Fruit fly (Drosophila melanogaster) whole organism, embryonic: Measurements from ENCODE around the gene CG42535.
A peak's percentile ranks its signal among the peaks of the same experiment; 100 is the strongest.

Experiments
- BEAF-32 ChIP-seq: fragments of 200-800 bp; sonication (Bioruptor generic); optimal IDR thresholded peaks from 3 replicates; lab custom pipeline; 2017; ENCODE audit warnings: missing biosample characterization, missing genetic modification characterization, mild to moderate bottlenecking, moderate library complexity, missing genetic modification reagents
- CG10462 ChIP-seq: fragments of 200-800 bp; sonication (Bioruptor generic); optimal IDR thresholded peaks from 2 replicates; lab custom pipeline; 2016; ENCODE audit warnings: missing biosample characterization, missing genetic modification characterization
- CG16779 ChIP-seq: fragments of 200-800 bp; sonication (Bioruptor generic); IDR thresholded peaks from 2 replicates; pipeline ENCODE4 v1.3.6; 2022; ENCODE audit warnings: missing biosample characterization, missing genetic modification characterization
- CG17359 ChIP-seq: fragments of 200-800 bp; sonication (Bioruptor generic); optimal IDR thresholded peaks from 3 replicates; lab custom pipeline; 2018; ENCODE audit warnings: missing biosample characterization, mild to moderate bottlenecking, missing genetic modification characterization, moderate library complexity
- CG17385 ChIP-seq: fragments of 200-800 bp; sonication (Bioruptor generic); optimal IDR thresholded peaks from 3 replicates; lab custom pipeline; 2018; ENCODE audit warnings: missing biosample characterization, mild to moderate bottlenecking, missing genetic modification characterization
- CG4360 ChIP-seq: fragments of 200-800 bp; sonication (Bioruptor generic); IDR thresholded peaks from 2 replicates; pipeline ENCODE4 v1.3.6; 2022; ENCODE audit warnings: missing biosample characterization, missing genetic modification characterization
- CG4854 ChIP-seq: fragments of 200-800 bp; sonication (Bioruptor generic); optimal IDR thresholded peaks from 2 replicates; lab custom pipeline; 2016; ENCODE audit warnings: missing biosample characterization, missing genetic modification characterization, inconsistent platforms
- CG7271 ChIP-seq: fragments of 200-800 bp; sonication (Bioruptor generic); optimal IDR thresholded peaks from 2 replicates; lab custom pipeline; 2018; ENCODE audit warnings: missing biosample characterization, mild to moderate bottlenecking, missing genetic modification characterization, moderate library complexity
- CG8359 ChIP-seq: fragments of 200-800 bp; sonication (Bioruptor generic); optimal IDR thresholded peaks from 2 replicates; lab custom pipeline; 2017; ENCODE audit warnings: missing biosample characterization, mild to moderate bottlenecking, missing genetic modification characterization, borderline replicate concordance
- CG8388 ChIP-seq: fragments of 200-800 bp; sonication (Bioruptor generic); optimal IDR thresholded peaks from 2 replicates; lab custom pipeline; 2019; ENCODE audit warnings: missing biosample characterization, mild to moderate bottlenecking, missing genetic modification characterization, moderate library complexity
- D ChIP-seq, 2 experiments: fragments of 200-800 bp in 1 of 2; fragments of >200 bp in 1 of 2; sonication (Bioruptor generic) in 1 of 2; optimal IDR thresholded peaks; 2 replicates in 1 of 2; 3 replicates in 1 of 2; lab custom pipeline; 2017; ENCODE audit warnings: mild to moderate bottlenecking in 1 of 2, missing biosample characterization in 1 of 2, missing genetic modification characterization in 1 of 2, missing genetic modification reagents in 1 of 2
- Dbx ChIP-seq: fragments of 200-800 bp; sonication (Bioruptor generic); IDR thresholded peaks from 3 replicates; pipeline ENCODE4 v1.3.6; 2022; ENCODE audit warnings: missing biosample characterization, missing genetic modification characterization
- Dek ChIP-seq: fragments of 200-800 bp; sonication (Bioruptor generic); optimal IDR thresholded peaks from 3 replicates; lab custom pipeline; 2019; ENCODE audit warnings: missing biosample characterization, mild to moderate bottlenecking, missing genetic modification characterization, moderate library complexity
- Dfd ChIP-seq, 2 experiments: fragments of >200 bp; optimal IDR thresholded peaks; 2 replicates each; lab custom pipeline; 2017; ENCODE audit warnings: missing biosample characterization in 2 of 2, missing genetic modification characterization in 2 of 2
- Dip3 ChIP-seq: fragments of 200-800 bp; sonication (Bioruptor generic); optimal IDR thresholded peaks from 3 replicates; lab custom pipeline; 2016; ENCODE audit warnings: missing biosample characterization, missing genetic modification characterization
- Hand ChIP-seq: fragments of 200-800 bp; sonication (Bioruptor generic); optimal IDR thresholded peaks from 2 replicates; lab custom pipeline; 2017; ENCODE audit warnings: mild to moderate bottlenecking, missing biosample characterization, missing genetic modification reagents, missing genetic modification characterization
- Hmr ChIP-seq: fragments of 200-800 bp; sonication (Bioruptor generic); optimal IDR thresholded peaks from 3 replicates; lab custom pipeline; 2017; ENCODE audit warnings: mild to moderate bottlenecking, missing biosample characterization, missing genetic modification reagents, missing genetic modification characterization
- Med ChIP-seq: fragments of 200-800 bp; sonication (Bioruptor generic); peaks from one replicate; lab custom pipeline; 2016; ENCODE audit warnings: missing biosample characterization, missing genetic modification characterization, mild to moderate bottlenecking, inconsistent platforms, moderate library complexity
- Nf-YA ChIP-seq: fragments of 200-800 bp; sonication (Bioruptor generic); IDR thresholded peaks from 2 replicates; pipeline ENCODE4 v1.3.6; 2022; ENCODE audit warnings: missing biosample characterization, missing genetic modification characterization
- NfI ChIP-seq: fragments of 200-800 bp; sonication (Bioruptor generic); optimal IDR thresholded peaks from 3 replicates; lab custom pipeline; 2018; ENCODE audit warnings: missing biosample characterization, mild to moderate bottlenecking, missing genetic modification characterization, moderate library complexity
- PHDP ChIP-seq: fragments of 200-800 bp; sonication (Bioruptor generic); optimal IDR thresholded peaks from 3 replicates; lab custom pipeline; 2018; ENCODE audit warnings: missing biosample characterization, mild to moderate bottlenecking, missing genetic modification characterization, moderate library complexity
- Side ChIP-seq: fragments of 200-800 bp; sonication (Bioruptor generic); optimal IDR thresholded peaks from 2 replicates; lab custom pipeline; 2016; ENCODE audit warnings: missing biosample characterization, missing genetic modification characterization
- Sry-β ChIP-seq: fragments of 200-800 bp; sonication (Bioruptor generic); optimal IDR thresholded peaks from 2 replicates; lab custom pipeline; 2018; ENCODE audit warnings: missing biosample characterization, mild to moderate bottlenecking, missing genetic modification characterization, moderate library complexity
- abd-A ChIP-seq: fragments of 200-800 bp; sonication (Bioruptor generic); optimal IDR thresholded peaks from 3 replicates; lab custom pipeline; 2019; ENCODE audit warnings: missing biosample characterization, mild to moderate bottlenecking, missing genetic modification characterization, moderate library complexity
- bowl ChIP-seq: fragments of 200-800 bp; sonication (Bioruptor generic); IDR thresholded peaks from 2 replicates; pipeline ENCODE4 v1.3.6; 2022; ENCODE audit warnings: missing biosample characterization, missing genetic modification characterization
- cg ChIP-seq: fragments of 200-800 bp; sonication (Bioruptor generic); optimal IDR thresholded peaks from 3 replicates; lab custom pipeline; 2019; ENCODE audit warnings: missing biosample characterization, mild to moderate bottlenecking, missing genetic modification characterization, moderate library complexity
- ci ChIP-seq: fragments of 200-800 bp; sonication (Bioruptor generic); IDR thresholded peaks from 3 replicates; pipeline ENCODE4 v1.3.6; 2022; ENCODE audit warnings: missing biosample characterization, missing genetic modification characterization
- crol ChIP-seq: fragments of 200-800 bp; sonication (Bioruptor generic); IDR thresholded peaks from 2 replicates; pipeline ENCODE4 v1.3.6; 2022; ENCODE audit warnings: missing biosample characterization, missing genetic modification characterization
- dpn ChIP-seq, 2 experiments: fragments of 200-800 bp; sonication (Bioruptor generic); optimal IDR thresholded peaks; 3 replicates each; lab custom pipeline; 2016; ENCODE audit warnings: missing biosample characterization in 2 of 2, missing genetic modification characterization in 2 of 2
- grn ChIP-seq: fragments of 200-800 bp; sonication (Bioruptor generic); optimal IDR thresholded peaks from 3 replicates; lab custom pipeline; 2017; ENCODE audit warnings: missing biosample characterization, missing genetic modification characterization
- gsb ChIP-seq: fragments of 200-800 bp; sonication (Bioruptor generic); IDR thresholded peaks from 2 replicates; pipeline ENCODE4 v1.3.6; 2022; ENCODE audit warnings: missing biosample characterization, missing genetic modification characterization
- maf-S ChIP-seq: fragments of 200-800 bp; sonication (Bioruptor generic); optimal IDR thresholded peaks from 2 replicates; lab custom pipeline; 2016; ENCODE audit warnings: missing biosample characterization, missing genetic modification characterization
- nerfin-2 ChIP-seq: fragments of 200-800 bp; sonication (Bioruptor generic); IDR thresholded peaks from 2 replicates; pipeline ENCODE4 v1.3.6; 2022; ENCODE audit warnings: missing biosample characterization, missing genetic modification characterization; ENCODE audit not compliant: partially characterized antibody
- pfk ChIP-seq: fragments of 200-800 bp; sonication (Bioruptor generic); optimal IDR thresholded peaks from 2 replicates; lab custom pipeline; 2018; ENCODE audit warnings: missing biosample characterization, mild to moderate bottlenecking, missing genetic modification characterization, moderate library complexity
- row ChIP-seq: fragments of 200-800 bp; sonication (Bioruptor generic); IDR thresholded peaks from 3 replicates; pipeline ENCODE4 v1.3.6; 2022; ENCODE audit warnings: missing biosample characterization, missing genetic modification characterization
- sens ChIP-seq: fragments of 200-800 bp; sonication (Bioruptor generic); peaks from one replicate; lab custom pipeline; 2016; ENCODE audit warnings: missing biosample characterization, missing genetic modification characterization
- sob ChIP-seq: fragments of 200-800 bp; sonication (Bioruptor generic); IDR thresholded peaks from 2 replicates; pipeline ENCODE4 v1.3.6; 2022; ENCODE audit warnings: missing biosample characterization, missing genetic modification characterization
- sqz ChIP-seq: fragments of 200-800 bp; sonication (Bioruptor generic); optimal IDR thresholded peaks from 3 replicates; lab custom pipeline; 2018; ENCODE audit warnings: missing biosample characterization, mild to moderate bottlenecking, missing genetic modification characterization
- wek ChIP-seq: fragments of 200-800 bp; sonication (Bioruptor generic); optimal IDR thresholded peaks from 3 replicates; lab custom pipeline; 2018; ENCODE audit warnings: missing biosample characterization, mild to moderate bottlenecking, missing genetic modification characterization, moderate library complexity
- wor ChIP-seq: fragments of 200-800 bp; sonication (Bioruptor generic); IDR thresholded peaks from 2 replicates; pipeline ENCODE4 v1.3.6; 2022; ENCODE audit warnings: missing biosample characterization, missing genetic modification characterization

CG42535 gene

DNA sequence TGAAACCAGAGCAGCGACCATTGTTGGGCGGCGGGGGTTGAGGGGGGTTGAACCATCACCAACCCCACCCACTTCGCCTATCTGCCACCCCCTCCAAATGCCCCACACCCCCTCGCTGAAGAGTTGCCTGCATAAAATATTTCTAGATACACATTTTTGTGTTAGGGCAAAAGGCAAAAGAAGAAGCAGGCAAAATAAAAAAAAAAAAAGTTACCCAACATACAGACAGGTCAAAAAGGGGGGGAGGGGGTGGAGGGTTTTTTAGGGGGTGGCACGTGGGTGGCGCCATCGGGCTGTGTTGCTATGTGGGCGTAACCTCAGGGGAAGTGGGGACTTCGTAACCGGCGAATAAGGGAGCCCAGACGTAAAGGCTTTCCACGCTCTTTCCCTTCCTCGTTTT lies 41.8 kb upstream of the CG42535 start (continued):
- peak; percentile 19 for TF ChIP-seq Hmr (GFP tag; lab: Kevin White, UChicago)

DNA sequence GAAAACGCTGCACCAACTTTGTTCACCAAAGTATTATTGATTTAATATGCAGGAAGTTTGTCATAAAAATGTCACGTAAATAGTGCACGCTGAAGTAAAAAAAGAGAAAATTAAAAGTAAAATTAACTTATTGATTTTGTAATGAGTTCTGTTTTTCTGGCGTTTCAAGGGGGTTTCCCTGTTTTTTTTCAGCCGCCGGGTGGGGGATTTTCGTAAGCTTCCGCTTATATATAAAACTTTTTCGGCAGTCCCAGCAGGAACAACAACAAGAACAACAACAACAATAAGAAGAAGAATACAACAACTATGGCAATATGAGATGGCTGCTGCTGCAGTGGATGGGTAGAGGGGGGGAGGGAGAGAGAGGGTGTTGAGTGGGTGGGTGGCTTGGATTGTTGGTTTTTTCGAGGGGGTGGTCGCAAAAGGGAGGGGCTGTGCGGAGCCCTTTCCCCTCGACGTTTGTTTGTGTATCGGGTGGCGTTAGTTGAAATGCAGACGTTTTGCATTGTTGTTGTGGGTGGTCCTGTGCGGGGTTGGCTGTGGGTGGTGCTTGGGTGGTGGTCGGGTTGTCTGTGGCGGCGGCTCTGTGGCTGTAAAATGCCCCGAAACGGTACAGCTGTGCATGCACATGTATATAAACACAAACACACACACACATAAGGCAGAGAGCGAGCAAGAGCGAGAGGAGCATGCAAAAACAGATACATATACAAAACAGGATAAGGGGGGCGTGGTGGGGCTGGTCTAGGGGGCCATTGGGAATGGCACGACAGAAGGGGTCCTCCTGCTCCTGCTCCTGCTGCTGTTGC lies 39.1 kb upstream of the CG42535 start:
- TF ChIP-seq gsb (GFP tag; lab: Robert Waterston, UW) (no peak), ci (GFP tag; lab: Robert Waterston, UW) (peak; percentile 48; the same call in 1 of the 3 replicates), Dfd (GFP tag; optimal IDR thresholded peaks at IDR 0.05; lab: Kevin White, UChicago) (peak in 1 of 2 experiments; percentile 25), Dek (tag; lab: Kevin White, UChicago) (no peak), sob (no peak), Dbx (0 out of 3 replicates have a peak, but pooled peaks have one; percentile 21), CG10462 (GFP tag; lab: Kevin White, UChicago) (no peak), Nf-YA (GFP tag; lab: Robert Waterston, UW) (no peak), Hand (no peak), CG8359 (GFP tag; lab: Kevin White, UChicago) (no peak), Dip3 (GFP tag; lab: Kevin White, UChicago) (no peak), wek (GFP tag; lab: Kevin White, UChicago) (no peak), CG17385 (GFP tag; lab: Kevin White, UChicago) (peak; percentile 42), pfk (GFP tag; lab: Kevin White, UChicago) (no peak), PHDP (tag; lab: Kevin White, UChicago) (no peak), CG8388 (no peak), CG16779 (GFP tag; lab: Robert Waterston, UW) (no peak), wor (GFP tag; lab: Robert Waterston, UW) (no peak), sens (GFP tag; lab: Kevin White, UChicago) (peak; percentile 44), cg (GFP tag; lab: Kevin White, UChicago) (peak; percentile 18), bowl (0 out of 2 replicates have a peak, but pooled peaks have one; percentile 13), grn (no peak), crol (peak; percentile 92), D (optimal IDR thresholded peaks at IDR 0.05; lab: Kevin White, UChicago) (no peak), D (GFP tag; optimal IDR thresholded peaks at IDR 0.05; lab: Kevin White, UChicago) (no peak), dpn (GFP tag; optimal IDR thresholded peaks at IDR 0.05; lab: Kevin White, UChicago) (no peak), NfI (no peak), CG7271 (tag; lab: Kevin White, UChicago) (no peak), BEAF-32 (GFP tag; lab: Kevin White, UChicago) (no peak), CG4360 (GFP tag; lab: Robert Waterston, UW) (peak; percentile 74), Sry-β (no peak), maf-S (GFP tag; lab: Kevin White, UChicago) (no peak), sqz (peak; percentile 6), Med (GFP tag; lab: Kevin White, UChicago) (peak; percentile 69), nerfin-2 (GFP tag; lab: Robert Waterston, UW) (0 out of 2 replicates have a peak, but pooled peaks have one; percentile 10), Side (GFP tag; lab: Kevin White, UChicago) (no peak), CG4854 (GFP tag; lab: Kevin White, UChicago) (no peak), abd-A (peak; percentile 2), CG17359 (tag; lab: Kevin White, UChicago) (no peak), row (GFP tag; lab: Robert Waterston, UW) (no peak)
